Fruit fly (Drosophila melanogaster): ENCODE data around the gene IP3K2.

IP3K2 gene

dm6 chrX:13334434-13335146 lies 31.2 kb downstream of the IP3K2 start (continued):
- TF ChIP-seq Eip74EF (GFP tag; optimal IDR thresholded peaks at IDR 0.05), result no peak
- no peak for TF ChIP-seq B-H2 (GFP tag; optimal IDR thresholded peaks at IDR 0.05)
- TF ChIP-seq CG8290 (GFP tag; optimal IDR thresholded peaks at IDR 0.05), result peak; percentile 56
- TF ChIP-seq CG8290 (tag; optimal IDR thresholded peaks at IDR 0.05), result peak; percentile 61 to 77
- no peak for TF ChIP-seq CG8765 (GFP tag; IDR thresholded peaks at IDR 0.05)
- TF ChIP-seq CG3281 (GFP tag; optimal IDR thresholded peaks at IDR 0.05), result no peak
- TF ChIP-seq NK7.1 (GFP tag; optimal IDR thresholded peaks at IDR 0.05), result no peak
- TF ChIP-seq CG6791 (GFP tag; IDR thresholded peaks at IDR 0.05; ENCODE audit: partially characterized antibody), result no peak
- TF ChIP-seq CG2202 (tag; optimal IDR thresholded peaks at IDR 0.05), result peak; percentile 15
- TF ChIP-seq MBD-R2 (GFP tag; IDR thresholded peaks at IDR 0.05), result no peak; the same call in 1 of the 2 replicates
- TF ChIP-seq CG9727 (GFP tag; optimal IDR thresholded peaks at IDR 0.05), result peak; percentile 9
- no peak for TF ChIP-seq Stat92E (GFP tag; optimal IDR thresholded peaks at IDR 0.05)
- no peak for TF ChIP-seq Fer2 (tag; optimal IDR thresholded peaks at IDR 0.05)
- TF ChIP-seq CG2116 (GFP tag; optimal IDR thresholded peaks at IDR 0.05), result peak; percentile 41
- TF ChIP-seq CG17186 (GFP tag; optimal IDR thresholded peaks at IDR 0.05), result no peak
- TF ChIP-seq lilli (GFP tag; optimal IDR thresholded peaks at IDR 0.05), result peak; percentile 65
- TF ChIP-seq Bdp1 (GFP tag; optimal IDR thresholded peaks at IDR 0.05), result peak; percentile 5
- TF ChIP-seq hth (optimal IDR thresholded peaks at IDR 0.05), result no peak
- no peak for TF ChIP-seq Hey (tag; optimal IDR thresholded peaks at IDR 0.05)
- no peak for TF ChIP-seq CG4424 (GFP tag; optimal IDR thresholded peaks at IDR 0.05)
- TF ChIP-seq CG11247 (GFP tag; IDR thresholded peaks at IDR 0.05), result peak; percentile 52; the same call in 1 of the 2 replicates
- no peak for TF ChIP-seq CG12236 (GFP tag; optimal IDR thresholded peaks at IDR 0.05)
- TF ChIP-seq CG4282 (GFP tag; optimal IDR thresholded peaks at IDR 0.05), result no peak
- no peak for TF ChIP-seq sqz (GFP tag; optimal IDR thresholded peaks at IDR 0.05)
- TF ChIP-seq CG16863 (GFP tag; optimal IDR thresholded peaks at IDR 0.05), result no peak
- TF ChIP-seq C15 (GFP tag; IDR thresholded peaks at IDR 0.05), result no peak
- TF ChIP-seq CG18764 (GFP tag; optimal IDR thresholded peaks at IDR 0.05), result no peak
- no peak for TF ChIP-seq Scr (GFP tag; IDR thresholded peaks at IDR 0.05; ENCODE audit: partially characterized antibody)
- no peak for TF ChIP-seq dati (GFP tag; IDR thresholded peaks at IDR 0.05)
- TF ChIP-seq Tbp (GFP tag; optimal IDR thresholded peaks at IDR 0.05), result no peak
- no peak for TF ChIP-seq CG3407 (GFP tag; optimal IDR thresholded peaks at IDR 0.05)
- no peak for TF ChIP-seq CG10462 (GFP tag; optimal IDR thresholded peaks at IDR 0.05)
- peak; percentile 15 for TF ChIP-seq CG17829 (tag; optimal IDR thresholded peaks at IDR 0.05)
- TF ChIP-seq knrl (GFP tag; IDR thresholded peaks at IDR 0.05; ENCODE audit: partially characterized antibody), result no peak
- no peak for TF ChIP-seq CG8089 (GFP tag; optimal IDR thresholded peaks at IDR 0.05)
- peak; percentile 1 for TF ChIP-seq CG7556 (GFP tag; optimal IDR thresholded peaks at IDR 0.05)
- TF ChIP-seq CG12744 (GFP tag; optimal IDR thresholded peaks at IDR 0.05), result no peak
- peak; percentile 74 for TF ChIP-seq CG2120 (GFP tag; optimal IDR thresholded peaks at IDR 0.05)
- TF ChIP-seq lola (GFP tag; optimal IDR thresholded peaks at IDR 0.05), result no peak
- TF ChIP-seq CG7839 (tag; optimal IDR thresholded peaks at IDR 0.05), result peak; percentile 5
- TF ChIP-seq CG8924 (tag; optimal IDR thresholded peaks at IDR 0.05), result no peak
- TF ChIP-seq CG11695 (GFP tag; IDR thresholded peaks at IDR 0.05), result no peak
- peak; percentile 25 for TF ChIP-seq gfzf (GFP tag; optimal IDR thresholded peaks at IDR 0.05)
- TF ChIP-seq CG32772 (GFP tag; IDR thresholded peaks at IDR 0.05), result no peak
- TF ChIP-seq CG13424 (tag; optimal IDR thresholded peaks at IDR 0.05), result no peak
- no peak for TF ChIP-seq CG7271 (tag; optimal IDR thresholded peaks at IDR 0.05)
- no peak for TF ChIP-seq aop (GFP tag; IDR thresholded peaks at IDR 0.05)
- no peak for TF ChIP-seq CG14860 (GFP tag; IDR thresholded peaks at IDR 0.05; ENCODE audit: partially characterized antibody)
- TF ChIP-seq CG4360 (GFP tag; IDR thresholded peaks at IDR 0.05), result no peak
- TF ChIP-seq caup (GFP tag; optimal IDR thresholded peaks at IDR 0.05; ENCODE audit: severe bottlenecking), result peak; percentile 53

Data from whole organism, embryonic.